Worm (Caenorhabditis elegans): ENCODE measurements around the gene msp-152.

DNA sequence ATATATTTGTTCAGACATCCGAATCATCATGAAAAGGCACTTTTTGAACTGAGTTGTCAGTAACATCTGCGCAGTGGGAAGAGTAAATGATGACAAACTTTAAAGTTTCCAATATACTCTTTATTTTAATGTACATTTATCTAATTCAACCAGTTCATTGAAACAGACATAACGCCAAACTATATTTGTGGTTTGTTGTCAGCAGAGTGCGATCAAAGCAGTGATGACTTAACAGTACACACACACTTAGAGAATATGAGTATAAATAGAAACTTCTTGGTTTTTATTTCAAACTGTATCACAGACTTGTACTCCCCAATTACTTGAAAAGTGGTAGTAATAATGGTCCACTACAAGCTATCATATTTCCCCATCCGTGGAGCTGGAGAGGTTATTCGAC lies 49.4 kb upstream of the msp-152 start, which contains the start of gene gst-8:
- TF ChIP-seq dpl-1 (GFP tag; optimal IDR thresholded peaks at IDR 0.05) = no peak
- no peak for TF ChIP-seq lin-39 (tag; optimal IDR thresholded peaks at IDR 0.05)
- no peak for TF ChIP-seq lin-15B (tag; optimal IDR thresholded peaks at IDR 0.05)
- TF ChIP-seq fos-1 (tag; optimal IDR thresholded peaks at IDR 0.05) = no peak
- no peak for TF ChIP-seq C04F5.9 (tag; optimal IDR thresholded peaks at IDR 0.05)
